Fruit fly (Drosophila melanogaster) whole organism, prepupa: ENCODE data around the gene CG32241.

ENCODE experiments used
- Blimp-1 ChIP-seq: fragments of 200-800 bp; sonication (Bioruptor generic); optimal IDR thresholded peaks from 3 replicates; lab custom pipeline; 2017; ENCODE audit warnings: missing biosample characterization, missing genetic modification characterization, mild to moderate bottlenecking, moderate library complexity, missing genetic modification reagents
- CG10631 ChIP-seq: fragments of 200-800 bp; sonication (Bioruptor generic); optimal IDR thresholded peaks from 2 replicates; lab custom pipeline; 2016; ENCODE audit warnings: missing biosample characterization, missing genetic modification characterization
- CG11294 ChIP-seq: fragments of 200-800 bp; sonication (Bioruptor generic); IDR thresholded peaks from 2 replicates; pipeline ENCODE4 v1.3.6; 2022; ENCODE audit warnings: missing biosample characterization, missing genetic modification characterization
- CG11762 ChIP-seq: fragments of 200-800 bp; sonication (Bioruptor generic); optimal IDR thresholded peaks from 3 replicates; lab custom pipeline; 2016; ENCODE audit warnings: missing biosample characterization, missing genetic modification characterization; ENCODE audit not compliant: insufficient read depth
- CG11902 ChIP-seq: fragments of 200-800 bp; sonication (Bioruptor generic); optimal IDR thresholded peaks from 3 replicates; lab custom pipeline; 2016; ENCODE audit warnings: missing biosample characterization, missing genetic modification characterization
- CG32006 ChIP-seq: fragments of 200-800 bp; sonication (Bioruptor generic); optimal IDR thresholded peaks from 3 replicates; lab custom pipeline; 2017; ENCODE audit warnings: missing biosample characterization, mild to moderate bottlenecking, missing genetic modification characterization
- CG34406 ChIP-seq: fragments of 200-800 bp; sonication (Bioruptor generic); optimal IDR thresholded peaks from 3 replicates; lab custom pipeline; 2016; ENCODE audit warnings: missing biosample characterization, missing genetic modification characterization
- CG3919 ChIP-seq: fragments of 200-800 bp; sonication (Bioruptor generic); optimal IDR thresholded peaks from 3 replicates; lab custom pipeline; 2016; ENCODE audit warnings: missing biosample characterization, missing genetic modification characterization
- CG4318 ChIP-seq: fragments of 200-800 bp; sonication (Bioruptor generic); optimal IDR thresholded peaks from 3 replicates; lab custom pipeline; 2017; ENCODE audit warnings: missing biosample characterization, mild to moderate bottlenecking, missing genetic modification characterization
- CG6163 ChIP-seq: fragments of 200-800 bp; sonication (Bioruptor generic); IDR thresholded peaks from 3 replicates; pipeline ENCODE4 v1.3.6; 2022; ENCODE audit warnings: missing biosample characterization, missing genetic modification characterization
- CG6276 ChIP-seq: fragments of 200-800 bp; sonication (Bioruptor generic); optimal IDR thresholded peaks from 2 replicates; lab custom pipeline; 2017; ENCODE audit warnings: missing biosample characterization, mild to moderate bottlenecking, missing genetic modification characterization
- CG6808 ChIP-seq: fragments of 200-800 bp; sonication (Bioruptor generic); optimal IDR thresholded peaks from 3 replicates; lab custom pipeline; 2017; ENCODE audit warnings: missing biosample characterization, missing genetic modification characterization, mild to moderate bottlenecking, moderate library complexity, missing genetic modification reagents
- CG7368 ChIP-seq: fragments of 200-800 bp; sonication (Bioruptor generic); optimal IDR thresholded peaks from 3 replicates; lab custom pipeline; 2016; ENCODE audit warnings: missing biosample characterization, missing genetic modification characterization
- CG8319 ChIP-seq: fragments of 200-800 bp; sonication (Bioruptor generic); optimal IDR thresholded peaks from 3 replicates; lab custom pipeline; 2016; ENCODE audit warnings: missing biosample characterization, missing genetic modification characterization
- CG8632 ChIP-seq: fragments of 200-800 bp; sonication (Bioruptor generic); optimal IDR thresholded peaks from 3 replicates; lab custom pipeline; 2016; ENCODE audit warnings: missing biosample characterization, missing genetic modification characterization
- Eip75B ChIP-seq: fragments of 200-800 bp; sonication (Bioruptor generic); optimal IDR thresholded peaks from 3 replicates; lab custom pipeline; 2016; ENCODE audit warnings: missing biosample characterization, missing genetic modification characterization
- Eip78C ChIP-seq: fragments of 200-800 bp; sonication (Bioruptor generic); peaks from one replicate; lab custom pipeline; 2016; ENCODE audit warnings: missing biosample characterization, missing genetic modification characterization
- Ets21C ChIP-seq: fragments of 200-800 bp; sonication (Bioruptor generic); optimal IDR thresholded peaks from 3 replicates; lab custom pipeline; 2016; ENCODE audit warnings: missing biosample characterization, missing genetic modification characterization
- Ets96B ChIP-seq: fragments of 200-800 bp; optimal IDR thresholded peaks from 2 replicates; lab custom pipeline; 2019; ENCODE audit warnings: missing biosample characterization, mild to moderate bottlenecking, missing genetic modification characterization, moderate library complexity
- Gug ChIP-seq: fragments of 200-800 bp; sonication (Bioruptor generic); IDR thresholded peaks from 2 replicates; pipeline ENCODE4 v1.3.6; 2022; ENCODE audit warnings: missing biosample characterization, missing genetic modification characterization
- Hr38 ChIP-seq: sonication (Bioruptor generic); optimal IDR thresholded peaks from 2 replicates; lab custom pipeline; 2016; ENCODE audit warnings: missing biosample characterization, missing genetic modification characterization
- Hr39 ChIP-seq: fragments of 200-800 bp; sonication (Bioruptor generic); optimal IDR thresholded peaks from 2 replicates; lab custom pipeline; 2016; ENCODE audit warnings: missing biosample characterization, missing genetic modification characterization
- Hr4 ChIP-seq: fragments of 200-800 bp; sonication (Bioruptor generic); optimal IDR thresholded peaks from 3 replicates; lab custom pipeline; 2016; ENCODE audit warnings: missing biosample characterization, missing genetic modification characterization
- Lpt ChIP-seq: fragments of 200-800 bp; sonication (Bioruptor generic); optimal IDR thresholded peaks from 3 replicates; lab custom pipeline; 2016; ENCODE audit warnings: missing biosample characterization, missing genetic modification characterization
- Met ChIP-seq: fragments of 200-800 bp; sonication (Bioruptor generic); optimal IDR thresholded peaks from 3 replicates; lab custom pipeline; 2016; ENCODE audit warnings: missing biosample characterization, missing genetic modification characterization
- OdsH ChIP-seq: fragments of 200-800 bp; sonication (Bioruptor generic); optimal IDR thresholded peaks from 3 replicates; lab custom pipeline; 2016; ENCODE audit warnings: missing biosample characterization, missing genetic modification characterization
- Smox ChIP-seq: fragments of 200-800 bp; sonication (Bioruptor generic); optimal IDR thresholded peaks from 3 replicates; lab custom pipeline; 2016; ENCODE audit warnings: missing biosample characterization, missing genetic modification characterization
- Sox102F ChIP-seq: fragments of 200-800 bp; sonication (Bioruptor generic); optimal IDR thresholded peaks from 2 replicates; lab custom pipeline; 2016; ENCODE audit warnings: missing biosample characterization, mild to moderate bottlenecking, missing genetic modification characterization
- Sox14 ChIP-seq: fragments of 200-800 bp; sonication (Bioruptor generic); optimal IDR thresholded peaks from 3 replicates; lab custom pipeline; 2016; ENCODE audit warnings: missing biosample characterization, missing genetic modification characterization
- Sox15 ChIP-seq: fragments of 200-800 bp; sonication (Bioruptor generic); optimal IDR thresholded peaks from 3 replicates; lab custom pipeline; 2016; ENCODE audit warnings: missing biosample characterization, missing genetic modification characterization
- acj6 ChIP-seq: fragments of 200-800 bp; sonication (Bioruptor generic); optimal IDR thresholded peaks from 3 replicates; lab custom pipeline; 2016; ENCODE audit warnings: missing biosample characterization, missing genetic modification characterization
- cyc ChIP-seq: fragments of 200-800 bp; sonication (Bioruptor generic); optimal IDR thresholded peaks from 3 replicates; lab custom pipeline; 2016; ENCODE audit warnings: missing biosample characterization, missing genetic modification characterization
- eg ChIP-seq: fragments of 200-800 bp; sonication (Bioruptor generic); IDR thresholded peaks from 3 replicates; pipeline ENCODE4 v1.3.6; 2022; ENCODE audit warnings: missing biosample characterization, missing genetic modification characterization
- fd59A ChIP-seq: fragments of 200-800 bp; sonication (Bioruptor generic); optimal IDR thresholded peaks from 2 replicates; lab custom pipeline; 2017; ENCODE audit warnings: missing biosample characterization, mild to moderate bottlenecking, missing genetic modification characterization, missing genetic modification reagents
- fd85E ChIP-seq: fragments of 200-800 bp; sonication (Bioruptor generic); optimal IDR thresholded peaks from 3 replicates; lab custom pipeline; 2016; ENCODE audit warnings: missing biosample characterization, missing genetic modification characterization
- fkh ChIP-seq: fragments of 200-800 bp; sonication (Bioruptor generic); optimal IDR thresholded peaks from 3 replicates; lab custom pipeline; 2017; ENCODE audit warnings: missing biosample characterization, mild to moderate bottlenecking, missing genetic modification characterization, moderate library complexity
- lz ChIP-seq: fragments of 200-800 bp; sonication (Bioruptor generic); optimal IDR thresholded peaks from 3 replicates; lab custom pipeline; 2016; ENCODE audit warnings: missing biosample characterization, missing genetic modification characterization
- net ChIP-seq: fragments of 200-800 bp; sonication (Bioruptor generic); optimal IDR thresholded peaks from 3 replicates; lab custom pipeline; 2016; ENCODE audit warnings: missing biosample characterization, missing genetic modification characterization
- pdm3 ChIP-seq: fragments of 200-800 bp; sonication (Bioruptor generic); optimal IDR thresholded peaks from 3 replicates; lab custom pipeline; 2016; ENCODE audit warnings: missing biosample characterization, missing genetic modification characterization
- salr ChIP-seq, 2 experiments: fragments of 200-800 bp; sonication (Bioruptor generic); optimal IDR thresholded peaks; 3 replicates each; lab custom pipeline; 2016 to 2018; ENCODE audit warnings: missing biosample characterization in 2 of 2, missing genetic modification characterization in 2 of 2, mild to moderate bottlenecking in 1 of 2
- spab ChIP-seq: fragments of 200-800 bp; sonication (Bioruptor generic); optimal IDR thresholded peaks from 2 replicates; lab custom pipeline; 2017; ENCODE audit warnings: missing biosample characterization, mild to moderate bottlenecking, missing genetic modification characterization, missing genetic modification reagents
- ss ChIP-seq, 2 experiments: fragments of 200-800 bp; sonication (Bioruptor generic); optimal IDR thresholded peaks; 2 replicates in 1 of 2; 3 replicates in 1 of 2; lab custom pipeline; 2017 to 2018; ENCODE audit warnings: mild to moderate bottlenecking in 2 of 2, missing biosample characterization in 2 of 2, missing genetic modification characterization in 2 of 2, moderate library complexity in 1 of 2
- svp ChIP-seq: fragments of 200-800 bp; sonication (Bioruptor generic); peaks from one replicate; lab custom pipeline; 2016; ENCODE audit warnings: missing biosample characterization, missing genetic modification characterization
- topi ChIP-seq: fragments of 200-800 bp; sonication (Bioruptor generic); optimal IDR thresholded peaks from 3 replicates; lab custom pipeline; 2016; ENCODE audit warnings: missing biosample characterization, missing genetic modification characterization
- vri ChIP-seq: fragments of 200-800 bp; sonication (Bioruptor generic); optimal IDR thresholded peaks from 3 replicates; lab custom pipeline; 2016; ENCODE audit warnings: missing biosample characterization, mild to moderate bottlenecking, missing genetic modification characterization

CG32241 gene

DNA sequence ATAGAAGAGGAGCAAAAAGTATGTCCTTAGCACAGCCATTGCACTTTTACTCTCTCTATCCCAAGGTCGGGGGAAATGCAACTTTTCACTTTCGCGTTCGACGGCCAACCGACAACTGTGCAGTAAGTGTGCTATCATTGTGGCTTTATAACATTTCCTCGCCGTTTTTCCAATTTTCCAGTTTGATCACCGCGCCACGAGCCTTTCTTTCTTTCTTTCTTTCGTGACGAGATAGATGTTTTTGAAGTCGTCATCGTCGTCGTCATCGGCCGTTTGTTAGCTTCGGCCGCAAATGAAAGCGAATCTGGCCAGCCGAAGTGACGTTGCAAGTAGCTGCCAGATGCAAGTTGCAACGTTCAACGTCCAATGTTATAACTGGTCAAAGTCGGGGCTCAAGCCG, 34.0 kb upstream of the CG32241 start, which contains the start of gene CG13720:
Gene CG13720, minus strand, starts transcription at position 101 of the 400 bp plus-strand sequence.
- TF ChIP-seq CG6163 (GFP tag; lab: Robert Waterston, UW): no peak
- TF ChIP-seq fd85E (GFP tag; lab: Kevin White, UChicago): no peak
- peak; percentile 39 for TF ChIP-seq Blimp-1

DNA sequence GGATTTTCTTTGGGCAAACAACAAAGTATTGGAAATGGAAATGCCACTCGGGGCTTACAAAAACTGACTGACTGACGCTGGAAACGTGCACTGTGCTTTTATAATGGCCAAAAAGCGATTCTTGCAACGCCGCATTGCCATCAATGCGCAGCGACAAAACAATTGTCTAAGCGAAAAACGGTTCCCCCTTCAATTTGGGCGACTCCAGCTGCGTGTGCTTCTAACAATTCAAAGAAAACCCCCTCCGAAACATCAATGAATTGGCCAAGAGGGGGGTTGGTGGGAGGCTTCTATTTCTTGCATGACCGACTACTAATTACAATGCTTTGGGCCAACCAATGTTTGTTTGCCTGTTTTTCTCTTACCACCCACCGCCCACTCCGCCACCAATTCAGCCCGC, 31.2 kb upstream of the CG32241 start, which contains the start of gene CG13721:
Gene CG13721, minus strand, starts transcription at position 101 of the 400 bp plus-strand sequence.
- TF ChIP-seq CG6808 (GFP tag; lab: Kevin White, UChicago): no peak
- TF ChIP-seq svp (GFP tag; lab: Kevin White, UChicago): no peak
- no peak for TF ChIP-seq Hr39
- no peak for TF ChIP-seq CG4318
- TF ChIP-seq fkh (GFP tag; lab: Kevin White, UChicago): no peak
- no peak for TF ChIP-seq Eip75B (GFP tag; lab: Kevin White, UChicago)
- TF ChIP-seq CG11294 (GFP tag; lab: Robert Waterston, UW): no peak
- TF ChIP-seq Hr4: no peak
- no peak for TF ChIP-seq Lpt (GFP tag; lab: Kevin White, UChicago)
- TF ChIP-seq CG7368 (GFP tag; lab: Kevin White, UChicago): no peak
- no peak for TF ChIP-seq CG6276 (GFP tag; lab: Kevin White, UChicago)
- TF ChIP-seq CG8632 (GFP tag; lab: Kevin White, UChicago): no peak
- no peak for TF ChIP-seq Met
- no peak for TF ChIP-seq spab
- TF ChIP-seq vri: no peak
- no peak for TF ChIP-seq CG11762 (GFP tag; lab: Kevin White, UChicago)
- no peak for TF ChIP-seq OdsH (GFP tag; lab: Kevin White, UChicago)

DNA sequence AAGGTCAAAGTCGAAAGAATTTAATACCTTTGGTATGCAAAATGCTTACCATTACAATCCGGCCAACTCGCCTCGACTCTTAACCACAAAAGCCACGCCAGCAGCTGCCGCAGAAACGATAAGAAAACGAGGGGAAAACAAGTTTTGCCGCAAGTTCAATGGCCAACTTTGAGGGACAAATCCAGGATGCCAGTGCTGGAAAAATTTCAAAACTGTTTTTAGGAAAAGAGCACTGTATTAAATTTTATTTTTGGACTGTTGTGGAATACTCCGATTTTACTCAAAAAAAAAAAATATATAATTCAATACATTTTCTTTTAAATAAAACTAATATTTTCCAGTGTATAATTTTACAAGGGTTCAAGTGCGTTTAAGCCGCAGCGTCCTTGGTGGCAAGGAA, 28.2 kb upstream of the CG32241 start:
- TF ChIP-seq salr (GFP tag; optimal IDR thresholded peaks at IDR 0.05; lab: Kevin White, UChicago) (peak; percentile 55 to 72), CG10631 (GFP tag; lab: Kevin White, UChicago) (peak; percentile 82), CG34406 (GFP tag; lab: Kevin White, UChicago) (peak; percentile 84), Lpt (GFP tag; lab: Kevin White, UChicago) (peak; percentile 45), CG8632 (GFP tag; lab: Kevin White, UChicago) (peak; percentile 87), Smox (peak; percentile 71), Sox14 (GFP tag; lab: Kevin White, UChicago) (peak; percentile 60), Eip78C (GFP tag; lab: Kevin White, UChicago) (peak; percentile 97), CG8319 (GFP tag; lab: Kevin White, UChicago) (peak; percentile 55), Sox15 (GFP tag; lab: Kevin White, UChicago) (peak; percentile 56), acj6 (GFP tag; lab: Kevin White, UChicago) (peak; percentile 83), ss (GFP tag; optimal IDR thresholded peaks at IDR 0.05; lab: Kevin White, UChicago) (peak; percentile 92 to 94), cyc (GFP tag; lab: Kevin White, UChicago) (peak; percentile 53), Met (peak; percentile 79), Gug (GFP tag; lab: Robert Waterston, UW) (no peak), pdm3 (GFP tag; lab: Kevin White, UChicago) (peak; percentile 72), Hr39 (peak; percentile 56), CG4318 (no peak), vri (peak; percentile 64), eg (GFP tag; lab: Robert Waterston, UW) (0 out of 3 replicates have a peak, but pooled peaks have one; percentile 30), CG6276 (GFP tag; lab: Kevin White, UChicago) (no peak), CG3919 (GFP tag; lab: Kevin White, UChicago) (peak; percentile 75), CG6808 (GFP tag; lab: Kevin White, UChicago) (peak; percentile 82), Hr4 (peak; percentile 40), CG11762 (GFP tag; lab: Kevin White, UChicago) (peak; percentile 63), Ets96B (peak; percentile 82), net (GFP tag; lab: Kevin White, UChicago) (peak; percentile 79), Ets21C (GFP tag; lab: Kevin White, UChicago) (no peak), topi (GFP tag; lab: Kevin White, UChicago) (peak; percentile 75), spab (peak; percentile 80), Blimp-1 (peak; percentile 43), CG6163 (GFP tag; lab: Robert Waterston, UW) (peak; percentile 83), OdsH (GFP tag; lab: Kevin White, UChicago) (peak; percentile 80), CG11902 (GFP tag; lab: Kevin White, UChicago) (peak; percentile 25), CG32006 (GFP tag; lab: Kevin White, UChicago) (peak; percentile 33), lz (GFP tag; lab: Kevin White, UChicago) (peak; percentile 70), CG7368 (GFP tag; lab: Kevin White, UChicago) (peak; percentile 62), Hr38 (no peak), Eip75B (GFP tag; lab: Kevin White, UChicago) (peak; percentile 69), fd59A (peak; percentile 79), Sox102F (GFP tag; lab: Kevin White, UChicago) (peak; percentile 78)
